Worm (Caenorhabditis elegans): ENCODE data around the gene W03B1.5.

Gene W03B1.5

ce11 chrIV:4307227-4307946 lies 40.9 kb upstream of the W03B1.5 start, which contains the start of gene set-9 (continued):
- TF ChIP-seq hmg-1.2 (GFP tag; IDR thresholded peaks at IDR 0.05) (no peak), unc-130 (GFP tag; optimal IDR thresholded peaks at IDR 0.05) (no peak), nhr-179 (tag; optimal IDR thresholded peaks at IDR 0.05) (no peak), tbx-9 (tag; optimal IDR thresholded peaks at IDR 0.05; ENCODE audit: borderline replicate concordance) (no peak), egl-44 (GFP tag; IDR thresholded peaks at IDR 0.05) (no peak), madf-8 (GFP tag; conservative IDR thresholded peaks at IDR 0.05) (peak; percentile 39; the same call in 1 of the 2 replicates), hmg-20 (GFP tag; IDR thresholded peaks at IDR 0.05) (no peak), rec-8 (tag; optimal IDR thresholded peaks at IDR 0.05) (no peak), ceh-58 (GFP tag; IDR thresholded peaks at IDR 0.05) (no peak), C06A6.2 (GFP tag; conservative IDR thresholded peaks at IDR 0.05) (no peak), let-526 (GFP tag; IDR thresholded peaks at IDR 0.05) (no peak), sptf-2 (GFP tag; optimal IDR thresholded peaks at IDR 0.05) (no peak), ceh-40 (GFP tag; IDR thresholded peaks at IDR 0.05) (no peak), B0019.2 (GFP tag; conservative IDR thresholded peaks at IDR 0.05) (no peak), ccch-3 (GFP tag; optimal IDR thresholded peaks at IDR 0.05) (no peak), mxl-1 (tag; optimal IDR thresholded peaks at IDR 0.05) (no peak), madf-10 (tag; optimal IDR thresholded peaks at IDR 0.05) (no peak), snpc-1.1 (tag; optimal IDR thresholded peaks at IDR 0.05; ENCODE audit: insufficient read depth) (peak; percentile 4), nhr-80 (tag; optimal IDR thresholded peaks at IDR 0.05) (no peak), cebp-1 (GFP tag; IDR thresholded peaks at IDR 0.05) (no peak), cebp-1 (tag; optimal IDR thresholded peaks at IDR 0.05) (peak; percentile 6), ztf-25 (GFP tag; IDR thresholded peaks at IDR 0.05) (no peak), F57A8.1 (GFP tag; optimal IDR thresholded peaks at IDR 0.05) (no peak), pbrm-1 (GFP tag; IDR thresholded peaks at IDR 0.05) (0 out of 2 replicates have a peak, but pooled peaks have one; percentile 13), madf-3 (GFP tag; IDR thresholded peaks at IDR 0.05) (no peak), unc-62 (GFP tag; optimal IDR thresholded peaks at IDR 0.05) (no peak), xnd-1 (tag; optimal IDR thresholded peaks at IDR 0.05) (no peak), zfh-2 (GFP tag; conservative IDR thresholded peaks at IDR 0.05) (no peak), cebp-2 (GFP tag; IDR thresholded peaks at IDR 0.05) (no peak), tlf-1 (GFP tag; optimal IDR thresholded peaks at IDR 0.05) (no peak), bed-1 (GFP tag; IDR thresholded peaks at IDR 0.05) (no peak), F22D6.2 (tag; optimal IDR thresholded peaks at IDR 0.05) (no peak), hlh-26 (GFP tag; conservative IDR thresholded peaks at IDR 0.05) (no peak), Y56A3A.18 (GFP tag; IDR thresholded peaks at IDR 0.05) (no peak), zim-3 (tag; optimal IDR thresholded peaks at IDR 0.05) (no peak), let-607 (tag; optimal IDR thresholded peaks at IDR 0.05) (no peak), B0261.1 (tag; optimal IDR thresholded peaks at IDR 0.05) (no peak), ceh-100 (GFP tag; IDR thresholded peaks at IDR 0.05) (no peak), ztf-6 (GFP tag; IDR thresholded peaks at IDR 0.05) (no peak), ztf-28 (GFP tag; IDR thresholded peaks at IDR 0.05) (no peak), madf-6 (GFP tag; IDR thresholded peaks at IDR 0.05) (peak; percentile 57), lin-54 (GFP tag; optimal IDR thresholded peaks at IDR 0.05) (peak; percentile 15), K11D2.4 (GFP tag; IDR thresholded peaks at IDR 0.05) (no peak), snpc-1.3 (tag; optimal IDR thresholded peaks at IDR 0.05; ENCODE audit: insufficient read depth) (no peak)
